Fruit fly (Drosophila melanogaster) whole organism, prepupa: ENCODE data around the gene Prps.
A peak's percentile ranks its signal among the peaks of the same experiment; 100 is the strongest.

Experiments
- Blimp-1 ChIP-seq: fragments of 200-800 bp; sonication (Bioruptor generic); optimal IDR thresholded peaks from 3 replicates; lab custom pipeline; 2017; ENCODE audit warnings: missing biosample characterization, missing genetic modification characterization, mild to moderate bottlenecking, moderate library complexity, missing genetic modification reagents
- CG10631 ChIP-seq: fragments of 200-800 bp; sonication (Bioruptor generic); optimal IDR thresholded peaks from 2 replicates; lab custom pipeline; 2016; ENCODE audit warnings: missing biosample characterization, missing genetic modification characterization
- CG10669 ChIP-seq: fragments of 200-800 bp; sonication (Bioruptor generic); optimal IDR thresholded peaks from 3 replicates; lab custom pipeline; 2018; ENCODE audit warnings: missing biosample characterization, mild to moderate bottlenecking, missing genetic modification characterization, moderate library complexity
- CG11294 ChIP-seq: fragments of 200-800 bp; sonication (Bioruptor generic); IDR thresholded peaks from 2 replicates; pipeline ENCODE4 v1.3.6; 2022; ENCODE audit warnings: missing biosample characterization, missing genetic modification characterization
- CG11762 ChIP-seq: fragments of 200-800 bp; sonication (Bioruptor generic); optimal IDR thresholded peaks from 3 replicates; lab custom pipeline; 2016; ENCODE audit warnings: missing biosample characterization, missing genetic modification characterization; ENCODE audit not compliant: insufficient read depth
- CG11902 ChIP-seq: fragments of 200-800 bp; sonication (Bioruptor generic); optimal IDR thresholded peaks from 3 replicates; lab custom pipeline; 2016; ENCODE audit warnings: missing biosample characterization, missing genetic modification characterization
- CG15336 ChIP-seq: fragments of 200-800 bp; sonication (Bioruptor generic); IDR thresholded peaks from 2 replicates; pipeline ENCODE4 v1.3.6; 2022; ENCODE audit warnings: missing biosample characterization, missing genetic modification characterization
- CG1621 ChIP-seq: fragments of 200-800 bp; sonication (Bioruptor generic); optimal IDR thresholded peaks from 3 replicates; lab custom pipeline; 2018; ENCODE audit warnings: missing biosample characterization, mild to moderate bottlenecking, missing genetic modification characterization
- CG16779 ChIP-seq: fragments of 200-800 bp; sonication (Bioruptor generic); optimal IDR thresholded peaks from 3 replicates; lab custom pipeline; 2017; ENCODE audit warnings: missing biosample characterization, mild to moderate bottlenecking, missing genetic modification characterization
- CG31627 ChIP-seq: fragments of 200-800 bp; sonication (Bioruptor generic); optimal IDR thresholded peaks from 3 replicates; lab custom pipeline; 2016; ENCODE audit warnings: missing biosample characterization, missing genetic modification characterization
- CG32006 ChIP-seq: fragments of 200-800 bp; sonication (Bioruptor generic); optimal IDR thresholded peaks from 3 replicates; lab custom pipeline; 2017; ENCODE audit warnings: missing biosample characterization, mild to moderate bottlenecking, missing genetic modification characterization
- CG34406 ChIP-seq: fragments of 200-800 bp; sonication (Bioruptor generic); optimal IDR thresholded peaks from 3 replicates; lab custom pipeline; 2016; ENCODE audit warnings: missing biosample characterization, missing genetic modification characterization
- CG3919 ChIP-seq: fragments of 200-800 bp; sonication (Bioruptor generic); optimal IDR thresholded peaks from 3 replicates; lab custom pipeline; 2016; ENCODE audit warnings: missing biosample characterization, missing genetic modification characterization
- CG4318 ChIP-seq: fragments of 200-800 bp; sonication (Bioruptor generic); optimal IDR thresholded peaks from 3 replicates; lab custom pipeline; 2017; ENCODE audit warnings: missing biosample characterization, mild to moderate bottlenecking, missing genetic modification characterization
- CG6276 ChIP-seq: fragments of 200-800 bp; sonication (Bioruptor generic); optimal IDR thresholded peaks from 2 replicates; lab custom pipeline; 2017; ENCODE audit warnings: missing biosample characterization, mild to moderate bottlenecking, missing genetic modification characterization
- CG6792 ChIP-seq: fragments of 200-800 bp; sonication (Bioruptor generic); optimal IDR thresholded peaks from 3 replicates; lab custom pipeline; 2016; ENCODE audit warnings: missing biosample characterization, missing genetic modification characterization
- CG6854 ChIP-seq: fragments of 200-800 bp; sonication (Bioruptor generic); optimal IDR thresholded peaks from 2 replicates; lab custom pipeline; 2017; ENCODE audit warnings: missing biosample characterization, mild to moderate bottlenecking, missing genetic modification characterization
- CG8119 ChIP-seq: fragments of 200-800 bp; sonication (Bioruptor generic); IDR thresholded peaks from 3 replicates; pipeline ENCODE4 v1.3.6; 2022; ENCODE audit warnings: missing biosample characterization, missing genetic modification characterization
- CG8632 ChIP-seq: fragments of 200-800 bp; sonication (Bioruptor generic); optimal IDR thresholded peaks from 3 replicates; lab custom pipeline; 2016; ENCODE audit warnings: missing biosample characterization, missing genetic modification characterization
- CG9139 ChIP-seq: fragments of 200-800 bp; sonication (Bioruptor generic); optimal IDR thresholded peaks from 3 replicates; lab custom pipeline; 2017; ENCODE audit warnings: missing biosample characterization, mild to moderate bottlenecking, missing genetic modification characterization
- Eip75B ChIP-seq: fragments of 200-800 bp; sonication (Bioruptor generic); optimal IDR thresholded peaks from 3 replicates; lab custom pipeline; 2016; ENCODE audit warnings: missing biosample characterization, missing genetic modification characterization
- Eip78C ChIP-seq: fragments of 200-800 bp; sonication (Bioruptor generic); peaks from one replicate; lab custom pipeline; 2016; ENCODE audit warnings: missing biosample characterization, missing genetic modification characterization
- Ets21C ChIP-seq: fragments of 200-800 bp; sonication (Bioruptor generic); optimal IDR thresholded peaks from 3 replicates; lab custom pipeline; 2016; ENCODE audit warnings: missing biosample characterization, missing genetic modification characterization
- Ets96B ChIP-seq: fragments of 200-800 bp; optimal IDR thresholded peaks from 2 replicates; lab custom pipeline; 2019; ENCODE audit warnings: missing biosample characterization, mild to moderate bottlenecking, missing genetic modification characterization, moderate library complexity
- Gug ChIP-seq: fragments of 200-800 bp; sonication (Bioruptor generic); IDR thresholded peaks from 2 replicates; pipeline ENCODE4 v1.3.6; 2022; ENCODE audit warnings: missing biosample characterization, missing genetic modification characterization
- Hr39 ChIP-seq: fragments of 200-800 bp; sonication (Bioruptor generic); optimal IDR thresholded peaks from 2 replicates; lab custom pipeline; 2016; ENCODE audit warnings: missing biosample characterization, missing genetic modification characterization
- Hr4 ChIP-seq: fragments of 200-800 bp; sonication (Bioruptor generic); optimal IDR thresholded peaks from 3 replicates; lab custom pipeline; 2016; ENCODE audit warnings: missing biosample characterization, missing genetic modification characterization
- Lpt ChIP-seq: fragments of 200-800 bp; sonication (Bioruptor generic); optimal IDR thresholded peaks from 3 replicates; lab custom pipeline; 2016; ENCODE audit warnings: missing biosample characterization, missing genetic modification characterization
- Met ChIP-seq: fragments of 200-800 bp; sonication (Bioruptor generic); optimal IDR thresholded peaks from 3 replicates; lab custom pipeline; 2016; ENCODE audit warnings: missing biosample characterization, missing genetic modification characterization
- OdsH ChIP-seq: fragments of 200-800 bp; sonication (Bioruptor generic); optimal IDR thresholded peaks from 3 replicates; lab custom pipeline; 2016; ENCODE audit warnings: missing biosample characterization, missing genetic modification characterization
- Smox ChIP-seq: fragments of 200-800 bp; sonication (Bioruptor generic); optimal IDR thresholded peaks from 3 replicates; lab custom pipeline; 2016; ENCODE audit warnings: missing biosample characterization, missing genetic modification characterization
- Sox14 ChIP-seq: fragments of 200-800 bp; sonication (Bioruptor generic); optimal IDR thresholded peaks from 3 replicates; lab custom pipeline; 2016; ENCODE audit warnings: missing biosample characterization, missing genetic modification characterization
- Sox15 ChIP-seq: fragments of 200-800 bp; sonication (Bioruptor generic); optimal IDR thresholded peaks from 3 replicates; lab custom pipeline; 2016; ENCODE audit warnings: missing biosample characterization, missing genetic modification characterization
- achi ChIP-seq: fragments of 200-800 bp; sonication (Bioruptor generic); optimal IDR thresholded peaks from 3 replicates; lab custom pipeline; 2016; ENCODE audit warnings: missing biosample characterization, missing genetic modification characterization
- acj6 ChIP-seq: fragments of 200-800 bp; sonication (Bioruptor generic); optimal IDR thresholded peaks from 3 replicates; lab custom pipeline; 2016; ENCODE audit warnings: missing biosample characterization, missing genetic modification characterization
- cyc ChIP-seq: fragments of 200-800 bp; sonication (Bioruptor generic); optimal IDR thresholded peaks from 3 replicates; lab custom pipeline; 2016; ENCODE audit warnings: missing biosample characterization, missing genetic modification characterization
- dac ChIP-seq: fragments of 200-800 bp; sonication (Bioruptor generic); optimal IDR thresholded peaks from 2 replicates; lab custom pipeline; 2017; ENCODE audit warnings: missing biosample characterization, mild to moderate bottlenecking, missing genetic modification characterization
- esn ChIP-seq: fragments of 200-800 bp; sonication (Bioruptor generic); optimal IDR thresholded peaks from 2 replicates; lab custom pipeline; 2016; ENCODE audit warnings: missing biosample characterization, mild to moderate bottlenecking, missing genetic modification characterization, moderate library complexity
- fd59A ChIP-seq: fragments of 200-800 bp; sonication (Bioruptor generic); optimal IDR thresholded peaks from 2 replicates; lab custom pipeline; 2017; ENCODE audit warnings: missing biosample characterization, mild to moderate bottlenecking, missing genetic modification characterization, missing genetic modification reagents
- fd85E ChIP-seq: fragments of 200-800 bp; sonication (Bioruptor generic); optimal IDR thresholded peaks from 3 replicates; lab custom pipeline; 2016; ENCODE audit warnings: missing biosample characterization, missing genetic modification characterization
- fkh ChIP-seq: fragments of 200-800 bp; sonication (Bioruptor generic); optimal IDR thresholded peaks from 3 replicates; lab custom pipeline; 2017; ENCODE audit warnings: missing biosample characterization, mild to moderate bottlenecking, missing genetic modification characterization, moderate library complexity
- lz ChIP-seq: fragments of 200-800 bp; sonication (Bioruptor generic); optimal IDR thresholded peaks from 3 replicates; lab custom pipeline; 2016; ENCODE audit warnings: missing biosample characterization, missing genetic modification characterization
- net ChIP-seq: fragments of 200-800 bp; sonication (Bioruptor generic); optimal IDR thresholded peaks from 3 replicates; lab custom pipeline; 2016; ENCODE audit warnings: missing biosample characterization, missing genetic modification characterization
- pdm3 ChIP-seq: fragments of 200-800 bp; sonication (Bioruptor generic); optimal IDR thresholded peaks from 3 replicates; lab custom pipeline; 2016; ENCODE audit warnings: missing biosample characterization, missing genetic modification characterization
- spab ChIP-seq: fragments of 200-800 bp; sonication (Bioruptor generic); optimal IDR thresholded peaks from 2 replicates; lab custom pipeline; 2017; ENCODE audit warnings: missing biosample characterization, mild to moderate bottlenecking, missing genetic modification characterization, missing genetic modification reagents
- svp ChIP-seq: fragments of 200-800 bp; sonication (Bioruptor generic); peaks from one replicate; lab custom pipeline; 2016; ENCODE audit warnings: missing biosample characterization, missing genetic modification characterization
- vri ChIP-seq: fragments of 200-800 bp; sonication (Bioruptor generic); optimal IDR thresholded peaks from 3 replicates; lab custom pipeline; 2016; ENCODE audit warnings: missing biosample characterization, mild to moderate bottlenecking, missing genetic modification characterization

Prps gene

DNA sequence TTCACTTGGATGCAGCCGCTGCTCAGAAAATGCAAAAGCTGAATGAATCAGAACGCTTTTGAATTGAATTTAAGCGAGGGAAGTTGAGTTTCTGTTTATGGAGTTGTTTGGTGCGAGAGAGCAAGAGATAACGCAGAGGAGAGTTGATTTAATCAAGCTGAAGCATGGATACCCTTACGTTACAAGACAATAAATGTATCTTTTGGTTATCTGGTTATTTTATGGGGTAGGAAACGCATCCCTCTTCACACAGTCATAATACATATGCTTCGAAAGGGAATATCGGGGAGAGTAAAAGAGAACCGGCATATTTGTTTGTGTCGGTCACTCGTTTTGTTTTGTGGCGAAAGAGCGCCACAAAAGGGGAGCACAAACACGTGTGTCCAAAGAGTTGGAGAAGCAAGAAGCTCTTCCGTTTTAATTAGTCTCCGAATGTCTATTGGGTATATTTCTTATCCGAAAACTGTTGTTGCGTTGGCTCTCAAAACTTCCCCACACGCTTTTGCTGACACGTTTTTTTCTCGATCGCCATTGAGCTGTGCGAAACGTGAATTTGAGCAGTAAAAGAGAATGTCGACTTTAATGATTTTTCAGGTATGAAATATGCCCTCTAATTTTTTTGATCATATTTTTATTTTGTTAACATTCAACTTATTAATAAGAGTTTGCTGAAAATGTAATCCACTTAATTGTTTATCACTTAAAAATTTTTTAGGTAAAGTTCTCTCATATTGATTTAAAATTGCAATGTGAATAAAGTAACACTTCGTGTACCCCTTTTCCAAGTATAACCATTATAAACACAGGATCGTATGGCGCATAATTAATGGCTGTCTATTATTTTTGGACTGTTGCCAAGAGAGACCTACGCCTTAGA lies at the start of gene Prps (continued):
- TF ChIP-seq Eip75B (peak; percentile 91), net (GFP tag; lab: Kevin White, UChicago) (peak; percentile 87), CG10631 (no peak), CG1621 (tag; lab: Kevin White, UChicago) (peak; percentile 72), CG4318 (GFP tag; lab: Kevin White, UChicago) (no peak), Hr4 (GFP tag; lab: Kevin White, UChicago) (peak; percentile 88), CG11762 (GFP tag; lab: Kevin White, UChicago) (peak; percentile 79), svp (GFP tag; lab: Kevin White, UChicago) (peak; percentile 94), CG34406 (GFP tag; lab: Kevin White, UChicago) (peak; percentile 73), Gug (GFP tag; lab: Robert Waterston, UW) (peak; percentile 71), CG11902 (GFP tag; lab: Kevin White, UChicago) (peak; percentile 68)

DNA sequence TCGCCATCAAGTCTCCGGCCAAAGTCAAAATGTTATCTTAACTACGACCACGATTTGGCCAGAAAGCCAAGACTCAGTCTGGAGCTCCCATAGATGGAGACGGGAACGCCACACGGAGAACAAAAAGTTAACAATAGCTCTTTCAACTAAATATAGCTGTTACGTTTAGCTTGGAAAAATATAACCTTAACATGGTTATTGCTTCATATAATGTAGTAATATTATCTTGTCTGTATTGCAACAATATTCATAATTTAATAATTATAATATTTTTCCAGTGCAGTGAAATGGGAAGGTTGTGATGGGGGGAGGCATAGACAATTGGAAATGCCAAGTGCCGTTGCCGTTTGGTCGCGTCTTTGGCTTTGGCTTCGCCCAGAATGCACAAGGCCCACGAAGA lies 48.9 kb upstream of the Prps start:
- no peak for TF ChIP-seq CG31627 (GFP tag; lab: Kevin White, UChicago)
- TF ChIP-seq CG6276 (GFP tag; lab: Kevin White, UChicago), result peak; percentile 80
- TF ChIP-seq CG16779 (tag; lab: Kevin White, UChicago), result peak; percentile 27
- TF ChIP-seq fkh (GFP tag; lab: Kevin White, UChicago), result no peak
- TF ChIP-seq CG8119, result peak; percentile 90
- peak; percentile 70 for TF ChIP-seq Eip78C (GFP tag; lab: Kevin White, UChicago)
- no peak for TF ChIP-seq Met (GFP tag; lab: Kevin White, UChicago)
- TF ChIP-seq pdm3 (GFP tag; lab: Kevin White, UChicago), result peak; percentile 25
- TF ChIP-seq Blimp-1 (GFP tag; lab: Kevin White, UChicago), result no peak
- TF ChIP-seq fd59A (GFP tag; lab: Kevin White, UChicago), result no peak
- no peak for TF ChIP-seq Hr39
- no peak for TF ChIP-seq svp (GFP tag; lab: Kevin White, UChicago)
- TF ChIP-seq fd85E (GFP tag; lab: Kevin White, UChicago), result no peak
- TF ChIP-seq CG9139 (GFP tag; lab: Kevin White, UChicago), result no peak
- no peak for TF ChIP-seq CG11762 (GFP tag; lab: Kevin White, UChicago)
- TF ChIP-seq CG11294 (GFP tag; lab: Robert Waterston, UW), result peak; percentile 63; the same call in 1 of the 2 replicates
- TF ChIP-seq CG6854 (GFP tag; lab: Kevin White, UChicago), result no peak
- TF ChIP-seq OdsH (GFP tag; lab: Kevin White, UChicago), result peak; percentile 55
- TF ChIP-seq vri (GFP tag; lab: Kevin White, UChicago), result no peak
- no peak for TF ChIP-seq lz (GFP tag; lab: Kevin White, UChicago)
- TF ChIP-seq Eip75B, result no peak
- peak; percentile 68 for TF ChIP-seq CG4318 (GFP tag; lab: Kevin White, UChicago)
- TF ChIP-seq CG15336 (GFP tag; lab: Robert Waterston, UW), result peak; percentile 89
- no peak for TF ChIP-seq Ets21C (GFP tag; lab: Kevin White, UChicago)
- TF ChIP-seq CG8632 (GFP tag; lab: Kevin White, UChicago), result no peak
- no peak for TF ChIP-seq Smox (GFP tag; lab: Kevin White, UChicago)
- peak; percentile 89 for TF ChIP-seq CG32006
- TF ChIP-seq spab (GFP tag; lab: Kevin White, UChicago), result no peak
- no peak for TF ChIP-seq CG34406 (GFP tag; lab: Kevin White, UChicago)
- TF ChIP-seq Lpt (GFP tag; lab: Kevin White, UChicago), result peak; percentile 63
- TF ChIP-seq CG10631, result peak; percentile 69
- no peak for TF ChIP-seq cyc (GFP tag; lab: Kevin White, UChicago)
- TF ChIP-seq Gug (GFP tag; lab: Robert Waterston, UW), result peak; percentile 76
- peak; percentile 26 for TF ChIP-seq CG3919 (GFP tag; lab: Kevin White, UChicago)
- peak; percentile 52 for TF ChIP-seq dac (GFP tag; lab: Kevin White, UChicago)
- peak; percentile 20 for TF ChIP-seq Sox14 (GFP tag; lab: Kevin White, UChicago)
- TF ChIP-seq CG11902 (GFP tag; lab: Kevin White, UChicago), result no peak
- no peak for TF ChIP-seq CG6792 (GFP tag; lab: Kevin White, UChicago)
- TF ChIP-seq net (GFP tag; lab: Kevin White, UChicago), result peak; percentile 27
- peak; percentile 22 for TF ChIP-seq acj6
- TF ChIP-seq Ets96B (tag; lab: Kevin White, UChicago), result peak; percentile 32
- TF ChIP-seq esn, result no peak
- TF ChIP-seq achi (GFP tag; lab: Kevin White, UChicago), result peak; percentile 59
- no peak for TF ChIP-seq Sox15 (GFP tag; lab: Kevin White, UChicago)
- TF ChIP-seq CG10669 (GFP tag; lab: Kevin White, UChicago), result no peak
